Worm (Caenorhabditis elegans) whole organism, L1 larva: Measurements from ENCODE around the gene ZK632.2.

Source experiments
- C04F5.9 ChIP-seq: sonication (generic microtip); optimal IDR thresholded peaks from 2 replicates; lab custom pipeline; 2016; ENCODE audit warnings: missing genetic modification characterization, missing compliant biosample characterization
- C16A3.4 ChIP-seq: fragments of 150-350 bp; optimal IDR thresholded peaks from 2 replicates; lab custom pipeline; 2014; ENCODE audit warnings: missing biosample characterization, missing genetic modification characterization
- F16B12.6 ChIP-seq: fragments of 150-350 bp; optimal IDR thresholded peaks from 2 replicates; lab custom pipeline; 2014; ENCODE audit warnings: missing biosample characterization, missing genetic modification characterization
- Y116A8C.19 ChIP-seq: sonication (generic microtip); optimal IDR thresholded peaks from 2 replicates; lab custom pipeline; 2016; ENCODE audit warnings: missing compliant biosample characterization, missing genetic modification characterization, borderline replicate concordance
- aha-1 ChIP-seq: fragments of 150-350 bp; optimal IDR thresholded peaks from 2 replicates; lab custom pipeline; 2014; ENCODE audit warnings: missing biosample characterization, missing genetic modification characterization
- alr-1 ChIP-seq: fragments of 200-800 bp; sonication (Bioruptor generic); optimal IDR thresholded peaks from 2 replicates; lab custom pipeline; 2018; ENCODE audit warnings: borderline replicate concordance, mild to moderate bottlenecking, missing genetic modification characterization, missing compliant biosample characterization
- ama-1 ChIP-seq: fragments of 150-350 bp; optimal IDR thresholded peaks from 2 replicates; lab custom pipeline; 2014
- blmp-1 ChIP-seq: fragments of 150-350 bp; optimal IDR thresholded peaks from 2 replicates; lab custom pipeline; 2014; ENCODE audit warnings: missing biosample characterization, missing genetic modification characterization
- efl-1 ChIP-seq, 4 experiments: fragments of 150-350 bp; optimal IDR thresholded peaks in 3 of 4; peaks in 1 of 4; 1 replicate in 1 of 4; 2 replicates in 3 of 4; lab custom pipeline; 2014; ENCODE audit warnings: missing biosample characterization in 2 of 4, missing genetic modification characterization in 2 of 4, missing genetic modification reagents in 2 of 4
- egl-13 ChIP-seq: sonication (generic microtip); optimal IDR thresholded peaks from 2 replicates; lab custom pipeline; 2016; ENCODE audit warnings: missing genotype, missing genetic modification reagents, missing genetic modification characterization, missing compliant biosample characterization
- egl-27 ChIP-seq, 2 experiments: fragments of 150-350 bp in 1 of 2; sonication (generic microtip); optimal IDR thresholded peaks; 3 replicates each; lab custom pipeline; 2017 to 2018; ENCODE audit warnings: missing biosample characterization in 2 of 2, missing genetic modification characterization in 2 of 2, missing genetic modification reagents in 2 of 2
- elt-2 ChIP-seq: sonication (generic microtip); optimal IDR thresholded peaks from 2 replicates; lab custom pipeline; 2016; ENCODE audit warnings: missing genetic modification characterization, mild to moderate bottlenecking, inconsistent platforms, missing compliant biosample characterization, missing genetic modification reagents
- elt-3 ChIP-seq, 6 experiments: fragments of 150-350 bp in 1 of 6; sonication (generic microtip); optimal IDR thresholded peaks; 2 replicates each; lab custom pipeline; 2017 to 2018; ENCODE audit warnings: missing biosample characterization in 6 of 6, missing genetic modification characterization in 6 of 6, inconsistent platforms in 1 of 6
- ets-5 ChIP-seq: fragments of 200-800 bp; sonication (Bioruptor generic); IDR thresholded peaks from 2 replicates; pipeline ENCODE4 v1.3.6; 2022; ENCODE audit warnings: missing genetic modification characterization, missing compliant biosample characterization
- fkh-10 ChIP-seq: sonication (generic microtip); optimal IDR thresholded peaks from 2 replicates; lab custom pipeline; 2017; ENCODE audit warnings: missing biosample characterization, missing genetic modification reagents, missing genetic modification characterization
- fkh-4 ChIP-seq: sonication (generic microtip); optimal IDR thresholded peaks from 2 replicates; lab custom pipeline; 2016; ENCODE audit warnings: missing compliant biosample characterization, missing genetic modification characterization, borderline replicate concordance
- fkh-8 ChIP-seq: sonication (generic microtip); optimal IDR thresholded peaks from 2 replicates; lab custom pipeline; 2016; ENCODE audit warnings: mild to moderate bottlenecking, missing genetic modification characterization, missing compliant biosample characterization
- fos-1 ChIP-seq: fragments of 150-350 bp; optimal IDR thresholded peaks from 2 replicates; lab custom pipeline; 2014; ENCODE audit warnings: missing biosample characterization, missing genetic modification characterization
- grh-1 ChIP-seq: fragments of 200-800 bp; sonication (Bioruptor generic); IDR thresholded peaks from 2 replicates; pipeline ENCODE4 v1.3.6; 2022; ENCODE audit warnings: missing genetic modification reagents, missing genetic modification characterization, missing compliant biosample characterization
- hlh-4 ChIP-seq: sonication (generic microtip); optimal IDR thresholded peaks from 2 replicates; lab custom pipeline; 2016; ENCODE audit warnings: mild to moderate bottlenecking, missing genetic modification characterization, missing compliant biosample characterization
- hpl-2 ChIP-seq: fragments of 150-350 bp; optimal IDR thresholded peaks from 2 replicates; lab custom pipeline; 2014; ENCODE audit warnings: missing biosample characterization, missing genetic modification reagents, missing genetic modification characterization
- irx-1 ChIP-seq: sonication (generic microtip); optimal IDR thresholded peaks from 2 replicates; lab custom pipeline; 2016; ENCODE audit warnings: missing genetic modification characterization, missing compliant biosample characterization
- jun-1 ChIP-seq: fragments of 150-350 bp; optimal IDR thresholded peaks from 2 replicates; lab custom pipeline; 2014; ENCODE audit warnings: missing biosample characterization, missing genetic modification reagents, missing genetic modification characterization
- lin-35 ChIP-seq, 2 experiments: fragments of 150-350 bp; optimal IDR thresholded peaks; 2 replicates each; lab custom pipeline; 2014; ENCODE audit warnings: missing biosample characterization in 2 of 2, missing genetic modification characterization in 2 of 2, missing genetic modification reagents in 2 of 2
- lin-39 ChIP-seq: fragments of 150-350 bp; optimal IDR thresholded peaks from 2 replicates; lab custom pipeline; 2014; ENCODE audit warnings: missing biosample characterization, missing genetic modification reagents, missing genetic modification characterization
- lir-3 ChIP-seq: sonication (generic microtip); optimal IDR thresholded peaks from 2 replicates; lab custom pipeline; 2016; ENCODE audit warnings: mild to moderate bottlenecking, missing genetic modification characterization, moderate library complexity, missing compliant biosample characterization; ENCODE audit not compliant: poor library complexity
- mdl-1 ChIP-seq, 2 experiments: fragments of 150-350 bp; optimal IDR thresholded peaks; 2 replicates each; lab custom pipeline; 2014 to 2017; ENCODE audit warnings: missing biosample characterization in 2 of 2, missing genetic modification characterization in 2 of 2, inconsistent platforms in 1 of 2
- mef-2 ChIP-seq: fragments of 150-350 bp; optimal IDR thresholded peaks from 2 replicates; lab custom pipeline; 2014; ENCODE audit warnings: missing biosample characterization, missing genetic modification characterization
- mep-1 ChIP-seq: fragments of 150-350 bp; optimal IDR thresholded peaks from 2 replicates; lab custom pipeline; 2014; ENCODE audit warnings: missing biosample characterization, missing genetic modification characterization
- nhr-12 ChIP-seq: sonication (generic microtip); optimal IDR thresholded peaks from 2 replicates; lab custom pipeline; 2017; ENCODE audit warnings: missing biosample characterization, missing genetic modification characterization
- nhr-19 ChIP-seq: fragments of 200-800 bp; sonication (Bioruptor generic); conservative IDR thresholded peaks from 2 replicates; pipeline ENCODE4 v1.3.6; 2022; ENCODE audit warnings: missing genetic modification characterization, missing compliant biosample characterization
- nhr-28 ChIP-seq: fragments of 150-350 bp; optimal IDR thresholded peaks from 2 replicates; lab custom pipeline; 2014; ENCODE audit warnings: missing biosample characterization, missing genetic modification characterization
- nhr-77 ChIP-seq: fragments of 150-350 bp; optimal IDR thresholded peaks from 2 replicates; lab custom pipeline; 2014; ENCODE audit warnings: missing biosample characterization, missing genetic modification characterization
- nhr-84 ChIP-seq: sonication (generic microtip); optimal IDR thresholded peaks from 2 replicates; lab custom pipeline; 2017; ENCODE audit warnings: missing biosample characterization, missing genetic modification characterization
- nhr-85 ChIP-seq: sonication (generic microtip); peaks from one replicate; lab custom pipeline; 2016; ENCODE audit warnings: missing genetic modification characterization, inconsistent platforms, missing compliant biosample characterization
- pax-3 ChIP-seq: fragments of 200-800 bp; sonication (Bioruptor generic); optimal IDR thresholded peaks from 2 replicates; lab custom pipeline; 2018; ENCODE audit warnings: mild to moderate bottlenecking, missing genetic modification characterization, moderate library complexity, missing compliant biosample characterization
- pqm-1 ChIP-seq: sonication (generic microtip); optimal IDR thresholded peaks from 3 replicates; lab custom pipeline; 2017; ENCODE audit warnings: missing biosample characterization, missing genetic modification characterization
- rnt-1 ChIP-seq: sonication (generic microtip); optimal IDR thresholded peaks from 2 replicates; lab custom pipeline; 2016; ENCODE audit warnings: mild to moderate bottlenecking, missing genetic modification characterization, moderate library complexity, missing compliant biosample characterization
- snpc-4 ChIP-seq: fragments of 150-350 bp; optimal IDR thresholded peaks from 2 replicates; lab custom pipeline; 2014; ENCODE audit warnings: missing biosample characterization, missing genetic modification characterization
- snu-23 ChIP-seq: sonication (generic microtip); optimal IDR thresholded peaks from 2 replicates; lab custom pipeline; 2016; ENCODE audit warnings: missing genetic modification characterization, missing compliant biosample characterization
- sox-4 ChIP-seq: sonication (generic microtip); optimal IDR thresholded peaks from 2 replicates; lab custom pipeline; 2016; ENCODE audit warnings: missing genetic modification characterization, missing compliant biosample characterization
- sup-37 ChIP-seq: fragments of 200-800 bp; sonication (Bioruptor generic); optimal IDR thresholded peaks from 2 replicates; lab custom pipeline; 2018; ENCODE audit warnings: mild to moderate bottlenecking, missing genetic modification characterization, missing compliant biosample characterization
- swsn-7 ChIP-seq: sonication (generic microtip); optimal IDR thresholded peaks from 2 replicates; lab custom pipeline; 2016; ENCODE audit warnings: missing genetic modification characterization, missing compliant biosample characterization
- tbx-2 ChIP-seq: sonication (generic microtip); optimal IDR thresholded peaks from 2 replicates; lab custom pipeline; 2016; ENCODE audit warnings: missing genetic modification characterization, missing compliant biosample characterization
- tlp-1 ChIP-seq: fragments of 150-350 bp; optimal IDR thresholded peaks from 2 replicates; lab custom pipeline; 2014; ENCODE audit warnings: missing biosample characterization, missing genetic modification characterization
- unc-130 ChIP-seq: fragments of 150-350 bp; optimal IDR thresholded peaks from 2 replicates; lab custom pipeline; 2017; ENCODE audit warnings: missing biosample characterization, missing genetic modification characterization, inconsistent platforms
- unc-30 ChIP-seq: sonication (generic microtip); optimal IDR thresholded peaks from 2 replicates; lab custom pipeline; 2017; ENCODE audit warnings: missing biosample characterization, missing genetic modification characterization
- unc-62 ChIP-seq: fragments of 150-350 bp; optimal IDR thresholded peaks from 2 replicates; lab custom pipeline; 2014; ENCODE audit warnings: missing biosample characterization, missing genetic modification reagents, missing genetic modification characterization
- unc-86 ChIP-seq: sonication (generic microtip); optimal IDR thresholded peaks from 2 replicates; lab custom pipeline; 2016; ENCODE audit warnings: missing genetic modification characterization, missing compliant biosample characterization
- unc-98 ChIP-seq: fragments of 200-800 bp; sonication (Bioruptor generic); IDR thresholded peaks from 2 replicates; pipeline ENCODE4 v1.3.6; 2022; ENCODE audit warnings: missing genetic modification characterization, missing compliant biosample characterization
- vab-15 ChIP-seq: sonication (generic microtip); optimal IDR thresholded peaks from 2 replicates; lab custom pipeline; 2017; ENCODE audit warnings: missing genotype, mild to moderate bottlenecking, missing genetic modification characterization, missing compliant biosample characterization
- xbp-1 ChIP-seq: sonication (generic microtip); optimal IDR thresholded peaks from 2 replicates; lab custom pipeline; 2016; ENCODE audit warnings: missing genetic modification characterization, missing compliant biosample characterization
- zag-1 ChIP-seq: fragments of 150-350 bp; optimal IDR thresholded peaks from 2 replicates; lab custom pipeline; 2014; ENCODE audit warnings: missing biosample characterization, missing genetic modification characterization
- ztf-4 ChIP-seq: fragments of 150-350 bp; optimal IDR thresholded peaks from 2 replicates; lab custom pipeline; 2014; ENCODE audit warnings: missing biosample characterization, missing genetic modification characterization

Gene ZK632.2

DNA sequence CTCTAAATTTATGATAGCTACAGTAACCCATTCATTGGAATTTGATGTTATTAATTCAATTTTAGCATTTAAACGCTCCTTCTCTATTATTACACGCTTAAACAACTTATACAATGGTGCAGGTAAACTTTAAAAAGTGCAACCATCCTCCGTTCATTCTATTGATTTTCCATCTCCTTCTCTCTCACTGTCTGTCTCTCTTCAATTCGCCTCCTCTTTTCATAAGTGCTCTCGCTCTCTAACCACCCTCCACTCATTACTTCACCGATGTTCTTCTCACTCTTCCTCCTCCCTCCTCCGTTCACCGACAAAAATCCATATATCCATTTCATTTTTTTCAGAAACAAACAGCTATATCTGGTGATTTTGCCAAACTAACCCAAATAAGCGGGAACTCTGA lies 32.7 kb upstream of the ZK632.2 start, which contains the start of gene cbp-1 (continued):
- TF ChIP-seq ztf-4 (tag; lab: Kevin White, UChicago) (no peak), ets-5 (no peak), unc-86 (tag; lab: Kevin White, UChicago) (no peak), elt-2 (no peak), hpl-2 (GFP tag; lab: Kevin White, UChicago) (no peak), C04F5.9 (tag; lab: Kevin White, UChicago) (no peak), elt-3 (tag; optimal IDR thresholded peaks at IDR 0.05; lab: Kevin White, UChicago) (peak in 1 of 6 experiments; percentile 15), nhr-19 (peak; percentile 49), blmp-1 (tag; lab: Kevin White, UChicago) (no peak), vab-15 (tag; lab: Kevin White, UChicago) (no peak), mef-2 (tag; lab: Kevin White, UChicago) (no peak), nhr-77 (tag; lab: Kevin White, UChicago) (no peak), fkh-4 (no peak), grh-1 (GFP tag; lab: Robert Waterston, UW) (no peak), xbp-1 (tag; lab: Kevin White, UChicago) (peak; percentile 25), lin-35 (GFP tag; optimal IDR thresholded peaks at IDR 0.05; lab: Kevin White, UChicago) (peak; percentile 14 to 26), unc-62 (GFP tag; lab: Kevin White, UChicago) (no peak), egl-27 (tag; optimal IDR thresholded peaks at IDR 0.05; lab: Kevin White, UChicago) (no peak), lir-3 (tag; lab: Kevin White, UChicago) (no peak), unc-130 (tag; lab: Kevin White, UChicago) (peak; percentile 51), egl-13 (tag; lab: Kevin White, UChicago) (no peak), sox-4 (tag; lab: Kevin White, UChicago) (no peak), C16A3.4 (no peak), rnt-1 (tag; lab: Kevin White, UChicago) (peak; percentile 80), unc-30 (no peak), tlp-1 (tag; lab: Kevin White, UChicago) (no peak), sup-37 (GFP tag; lab: Kevin White, UChicago) (no peak), fos-1 (peak; percentile 8), alr-1 (tag; lab: Kevin White, UChicago) (no peak), F16B12.6 (tag; lab: Kevin White, UChicago) (no peak), pqm-1 (tag; lab: Kevin White, UChicago) (no peak), ama-1 (lab: Kevin White, UChicago) (peak; percentile 72), snpc-4 (tag; lab: Kevin White, UChicago) (peak; percentile 33), nhr-28 (no peak), Y116A8C.19 (tag; lab: Kevin White, UChicago) (no peak), nhr-12 (tag; lab: Kevin White, UChicago) (no peak), aha-1 (tag; lab: Kevin White, UChicago) (no peak), hlh-4 (tag; lab: Kevin White, UChicago) (no peak), tbx-2 (peak; percentile 32), fkh-10 (GFP tag; lab: Kevin White, UChicago) (no peak), zag-1 (no peak), irx-1 (tag; lab: Kevin White, UChicago) (no peak), snu-23 (GFP tag; lab: Kevin White, UChicago) (peak; percentile 68), jun-1 (tag; lab: Kevin White, UChicago) (peak; percentile 12), mep-1 (tag; lab: Kevin White, UChicago) (no peak), swsn-7 (tag; lab: Kevin White, UChicago) (peak; percentile 64), fkh-8 (no peak), lin-39 (peak; percentile 13), pax-3 (no peak), unc-98 (GFP tag; lab: Robert Waterston, UW) (no peak), nhr-84 (tag; lab: Kevin White, UChicago) (no peak), nhr-85 (tag; lab: Kevin White, UChicago) (peak; percentile 14), mdl-1 (tag; optimal IDR thresholded peaks at IDR 0.05; lab: Kevin White, UChicago) (peak in 1 of 2 experiments; percentile 44), efl-1 (optimal IDR thresholded peaks at IDR 0.05; lab: Kevin White, UChicago) (peak; percentile 69 to 75), efl-1 (GFP tag; optimal IDR thresholded peaks at IDR 0.05 in 1 of 2; lab: Kevin White, UChicago) (peak; percentile 16 to 90)
